Worm (Caenorhabditis elegans): Measurements from ENCODE around the gene ostf-4.

DNA sequence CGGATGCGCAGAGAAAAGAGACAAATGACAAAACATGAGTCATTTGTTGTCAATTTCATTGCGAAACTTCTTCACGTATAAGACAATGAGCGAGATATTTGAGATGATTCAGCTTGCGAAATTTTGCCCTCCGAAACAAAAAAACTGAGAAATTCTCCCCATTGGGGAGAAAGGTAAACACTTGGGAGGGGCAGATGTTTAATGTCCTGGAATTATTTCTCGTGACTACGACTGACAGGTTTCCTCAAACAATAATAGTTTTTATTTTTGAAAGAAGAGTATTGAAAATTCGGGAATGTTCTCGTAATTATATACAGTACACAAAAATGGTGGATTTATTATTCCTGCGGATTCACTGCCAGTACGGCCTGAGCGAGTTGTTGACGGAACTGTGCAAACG lies 12.9 kb upstream of the ostf-4 start:
- no peak for TF ChIP-seq F23B12.7 (tag; optimal IDR thresholded peaks at IDR 0.05; ENCODE audit: insufficient read depth)
- no peak for TF ChIP-seq nhr-90 (tag; optimal IDR thresholded peaks at IDR 0.05)

All from whole organism, young adult.